2 fruit fly cellular contexts compared by ENCODE assay signal in genomic region chrX:9134241-9134849, dm6.
TF ChIP-seq lines count a peak whose summit lies in the region.

No protein-coding gene starts in this region.

TF ChIP-seq in whole organism, embryonic, 481 proteins besides CTCF, POLR2A, EP300 and RAD21 (continued from another document):
- no peak for TF ChIP-seq bowl (GFP tag; IDR thresholded peaks at IDR 0.05; lab: Robert Waterston, UW)
- peak; percentile 23 for TF ChIP-seq CG3065 (GFP tag; optimal IDR thresholded peaks at IDR 0.05; lab: Kevin White, UChicago)
- TF ChIP-seq sr (GFP tag; IDR thresholded peaks at IDR 0.05; lab: Robert Waterston, UW) = peak; percentile 49; the same call in 1 of the 3 replicates
- TF ChIP-seq trh (GFP tag; optimal IDR thresholded peaks at IDR 0.05; lab: Kevin White, UChicago) = no peak
- peak; percentile 87 for TF ChIP-seq CG4360 (GFP tag; IDR thresholded peaks at IDR 0.05; lab: Robert Waterston, UW)
- no peak for TF ChIP-seq CG31365 (tag; optimal IDR thresholded peaks at IDR 0.05; lab: Kevin White, UChicago)
- TF ChIP-seq row (GFP tag; IDR thresholded peaks at IDR 0.05; lab: Robert Waterston, UW) = no peak
- no peak for TF ChIP-seq CG12391 (tag; optimal IDR thresholded peaks at IDR 0.05; lab: Kevin White, UChicago)
- no peak for TF ChIP-seq Ssrp (tag; optimal IDR thresholded peaks at IDR 0.05; lab: Kevin White, UChicago)
- TF ChIP-seq Deaf1 (tag; optimal IDR thresholded peaks at IDR 0.05; lab: Kevin White, UChicago) = no peak
- TF ChIP-seq kni (GFP tag; optimal IDR thresholded peaks at IDR 0.05; lab: Kevin White, UChicago) = no peak
- TF ChIP-seq fd96Cb (tag; optimal IDR thresholded peaks at IDR 0.05; lab: Kevin White, UChicago) = no peak
- TF ChIP-seq CG1233 (GFP tag; optimal IDR thresholded peaks at IDR 0.05; lab: Kevin White, UChicago) = no peak
- no peak for TF ChIP-seq MBD-R2 (GFP tag; IDR thresholded peaks at IDR 0.05; lab: Robert Waterston, UW)
- no peak for TF ChIP-seq Atf3 (GFP tag; optimal IDR thresholded peaks at IDR 0.05; lab: Kevin White, UChicago)
- TF ChIP-seq cg (GFP tag; optimal IDR thresholded peaks at IDR 0.05; lab: Kevin White, UChicago) = peak; percentile 25
- no peak for TF ChIP-seq gsb (GFP tag; IDR thresholded peaks at IDR 0.05; lab: Robert Waterston, UW)
- no peak for TF ChIP-seq lola (GFP tag; optimal IDR thresholded peaks at IDR 0.05; lab: Kevin White, UChicago)
- no peak for TF ChIP-seq caup (GFP tag; optimal IDR thresholded peaks at IDR 0.05; lab: Kevin White, UChicago; ENCODE audit: severe bottlenecking)
- TF ChIP-seq Hr78 (GFP tag; optimal IDR thresholded peaks at IDR 0.05; lab: Kevin White, UChicago) = no peak
- no peak for TF ChIP-seq dmrt11E (tag; optimal IDR thresholded peaks at IDR 0.05; lab: Kevin White, UChicago)

TF ChIP-seq in whole organism, prepupa, 60 proteins besides CTCF, POLR2A, EP300 and RAD21 (continued from another document):
- TF ChIP-seq Hr39 (GFP tag; optimal IDR thresholded peaks at IDR 0.05; lab: Kevin White, UChicago) (no peak), CG3919 (GFP tag; optimal IDR thresholded peaks at IDR 0.05; lab: Kevin White, UChicago) (no peak), ss (GFP tag; optimal IDR thresholded peaks at IDR 0.05; lab: Kevin White, UChicago) (peak; percentile 35 to 70), net (GFP tag; optimal IDR thresholded peaks at IDR 0.05; lab: Kevin White, UChicago) (no peak), CG4318 (GFP tag; optimal IDR thresholded peaks at IDR 0.05; lab: Kevin White, UChicago) (no peak), svp (GFP tag; lab: Kevin White, UChicago) (peak; percentile 78), CG32006 (GFP tag; optimal IDR thresholded peaks at IDR 0.05; lab: Kevin White, UChicago) (no peak), CG7368 (GFP tag; optimal IDR thresholded peaks at IDR 0.05; lab: Kevin White, UChicago) (no peak), Eip78C (GFP tag; lab: Kevin White, UChicago) (no peak), pdm3 (GFP tag; optimal IDR thresholded peaks at IDR 0.05; lab: Kevin White, UChicago) (no peak), CG34406 (GFP tag; optimal IDR thresholded peaks at IDR 0.05; lab: Kevin White, UChicago) (no peak), Blimp-1 (GFP tag; optimal IDR thresholded peaks at IDR 0.05; lab: Kevin White, UChicago) (no peak), Lpt (GFP tag; optimal IDR thresholded peaks at IDR 0.05; lab: Kevin White, UChicago) (no peak), dsx (GFP tag; optimal IDR thresholded peaks at IDR 0.05; lab: Kevin White, UChicago; ENCODE audit: poor library complexity, severe bottlenecking) (peak; percentile 28), dac (GFP tag; optimal IDR thresholded peaks at IDR 0.05; lab: Kevin White, UChicago) (no peak), CG6276 (GFP tag; optimal IDR thresholded peaks at IDR 0.05; lab: Kevin White, UChicago) (no peak), CG15336 (GFP tag; IDR thresholded peaks at IDR 0.05; lab: Robert Waterston, UW) (no peak), CG8319 (GFP tag; optimal IDR thresholded peaks at IDR 0.05; lab: Kevin White, UChicago) (no peak), Hr38 (GFP tag; optimal IDR thresholded peaks at IDR 0.05; lab: Kevin White, UChicago) (no peak), spab (GFP tag; optimal IDR thresholded peaks at IDR 0.05; lab: Kevin White, UChicago) (no peak), Eip93F (GFP tag; optimal IDR thresholded peaks at IDR 0.05; lab: Kevin White, UChicago) (no peak), Eip75B (GFP tag; optimal IDR thresholded peaks at IDR 0.05; lab: Kevin White, UChicago) (no peak), CG31627 (GFP tag; optimal IDR thresholded peaks at IDR 0.05; lab: Kevin White, UChicago) (no peak), cyc (GFP tag; optimal IDR thresholded peaks at IDR 0.05; lab: Kevin White, UChicago) (no peak), Gug (GFP tag; IDR thresholded peaks at IDR 0.05; lab: Robert Waterston, UW) (no peak), fkh (GFP tag; optimal IDR thresholded peaks at IDR 0.05; lab: Kevin White, UChicago) (no peak), CG11762 (GFP tag; optimal IDR thresholded peaks at IDR 0.05; lab: Kevin White, UChicago; ENCODE audit: insufficient read depth) (no peak), CG6163 (GFP tag; IDR thresholded peaks at IDR 0.05; lab: Robert Waterston, UW) (no peak; the same call in 2 of the 3 replicates)
